Worm (Caenorhabditis elegans): ENCODE measurements around the gene pqn-41.

The pqn-41 gene

DNA sequence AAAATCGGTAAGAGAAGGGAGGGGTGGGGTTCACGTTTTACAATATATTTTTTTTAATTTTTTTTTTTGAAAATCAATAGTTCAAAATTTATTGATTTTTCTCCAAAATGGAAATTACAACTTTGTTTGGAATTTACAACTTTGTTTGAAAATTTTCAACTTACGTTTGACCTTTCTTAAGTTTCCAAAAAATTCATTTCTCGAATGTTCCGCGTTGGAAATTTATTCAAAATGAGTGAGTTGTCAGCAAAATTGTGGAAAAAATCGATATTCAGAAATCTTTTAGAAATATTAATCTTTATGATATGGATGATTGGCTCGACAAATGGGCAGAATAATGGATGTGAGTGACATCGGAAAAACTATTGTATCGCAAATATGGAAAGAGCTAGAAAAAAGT, 18.4 kb upstream of the pqn-41 start, which contains the start of gene B0524.3:
TSS of gene B0524.3 (plus strand) at position 301 of the 400 bp plus-strand sequence.
- TF ChIP-seq elt-3 (tag; optimal IDR thresholded peaks at IDR 0.05) (no peak), crh-2 (tag; optimal IDR thresholded peaks at IDR 0.05) (no peak), ceh-16 (tag; optimal IDR thresholded peaks at IDR 0.05) (no peak), lsy-2 (tag; optimal IDR thresholded peaks at IDR 0.05) (no peak), nhr-6 (tag; optimal IDR thresholded peaks at IDR 0.05) (no peak), nhr-129 (tag; optimal IDR thresholded peaks at IDR 0.05) (no peak), aly-2 (tag; optimal IDR thresholded peaks at IDR 0.05) (no peak)

DNA sequence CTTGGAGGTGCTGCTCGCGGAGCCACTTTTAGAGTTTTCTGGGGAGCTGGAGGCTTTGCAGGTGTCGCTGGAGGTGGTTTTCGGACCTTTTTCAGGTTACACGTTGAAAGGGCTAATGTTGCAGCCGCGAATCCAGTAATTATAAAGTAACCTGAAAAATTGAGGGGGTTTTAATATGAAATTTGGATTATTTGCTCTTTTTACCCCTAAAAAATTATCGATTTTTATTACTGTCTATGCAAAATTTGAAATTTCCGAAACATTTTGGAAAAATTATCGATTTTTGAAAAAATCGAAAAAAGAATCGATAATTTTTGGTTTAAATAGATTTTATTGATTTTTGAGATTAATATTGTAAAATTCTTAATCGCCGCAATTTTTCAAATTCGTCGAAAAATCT, 12.4 kb upstream of the pqn-41 start:
- no peak for TF ChIP-seq nhr-237 (tag; optimal IDR thresholded peaks at IDR 0.05)
- no peak for TF ChIP-seq lsy-2 (tag; optimal IDR thresholded peaks at IDR 0.05)
- TF ChIP-seq skn-1 (tag; optimal IDR thresholded peaks at IDR 0.05): no peak
- no peak for TF ChIP-seq unc-62 (GFP tag; optimal IDR thresholded peaks at IDR 0.05)
- TF ChIP-seq nhr-12 (tag; optimal IDR thresholded peaks at IDR 0.05): no peak
- TF ChIP-seq elt-1 (tag; optimal IDR thresholded peaks at IDR 0.05): no peak
- no peak for TF ChIP-seq ztf-11 (tag; optimal IDR thresholded peaks at IDR 0.05)

DNA sequence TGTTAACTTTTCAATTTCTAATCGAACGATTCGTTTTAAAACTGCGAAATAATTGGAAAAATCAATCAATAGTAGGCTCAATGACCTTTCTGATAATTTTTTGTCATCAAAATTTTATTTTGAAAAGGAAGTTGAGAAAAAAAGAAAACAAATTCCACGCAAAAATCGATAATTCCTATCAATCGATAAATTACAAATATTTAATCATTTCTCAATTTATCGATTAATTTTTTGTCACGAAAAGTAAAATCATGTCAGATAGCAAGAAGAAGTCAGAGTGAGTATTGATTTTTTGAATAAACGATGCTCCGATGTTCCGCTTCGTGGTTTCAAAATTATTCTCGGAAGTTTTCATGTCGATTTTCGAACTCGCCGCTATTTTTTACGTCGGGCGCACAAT, 11.9 kb upstream of the pqn-41 start, which contains the start of the genes B0524.5 and B0524.2:
TSS of gene B0524.5 (minus strand) at position 40 of the 400 bp plus-strand sequence.
TSS of gene B0524.2 (plus strand) at position 207 of the 400 bp plus-strand sequence.
- TF ChIP-seq dmd-4 (tag; optimal IDR thresholded peaks at IDR 0.05) (no peak), lin-13 (GFP tag; optimal IDR thresholded peaks at IDR 0.05) (no peak), unc-55 (GFP tag; optimal IDR thresholded peaks at IDR 0.05) (no peak), elt-3 (tag; optimal IDR thresholded peaks at IDR 0.05) (no peak), ztf-11 (tag; optimal IDR thresholded peaks at IDR 0.05) (no peak), aly-2 (tag; optimal IDR thresholded peaks at IDR 0.05) (no peak), unc-39 (tag; optimal IDR thresholded peaks at IDR 0.05) (no peak), ceh-16 (tag; optimal IDR thresholded peaks at IDR 0.05) (no peak), blmp-1 (tag; optimal IDR thresholded peaks at IDR 0.05; ENCODE audit: insufficient read depth) (no peak), ama-1 (optimal IDR thresholded peaks at IDR 0.05) (no peak)

DNA sequence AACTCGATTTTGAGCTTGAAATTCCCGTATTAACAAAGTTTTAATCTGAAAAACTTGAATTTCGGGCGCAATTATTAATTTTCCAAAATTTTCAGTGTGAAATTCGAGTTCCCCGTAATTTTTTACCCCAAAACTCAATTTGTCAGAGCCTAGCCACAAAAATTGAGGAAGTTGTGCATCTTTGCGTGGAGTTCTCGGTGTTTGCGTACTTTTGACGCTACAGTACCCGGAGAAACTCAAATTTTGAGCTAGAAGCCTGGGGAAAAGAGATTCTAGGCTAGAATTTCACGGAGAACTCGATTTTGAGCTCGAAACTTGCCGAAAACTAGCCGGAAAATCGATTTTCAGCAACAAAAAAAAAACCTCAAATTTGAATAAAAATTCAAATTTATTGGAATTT, 5.4 kb upstream of the pqn-41 start:
- TF ChIP-seq lsy-2 (tag; optimal IDR thresholded peaks at IDR 0.05) (peak in 1 of 2 experiments; percentile 50), lin-13 (GFP tag; optimal IDR thresholded peaks at IDR 0.05) (peak; percentile 63)

- TF ChIP-seq nhr-129 (tag; optimal IDR thresholded peaks at IDR 0.05): no peak
- TF ChIP-seq blmp-1 (tag; optimal IDR thresholded peaks at IDR 0.05; ENCODE audit: insufficient read depth): no peak
- no peak for TF ChIP-seq ZK546.5 (tag; optimal IDR thresholded peaks at IDR 0.05)
- TF ChIP-seq C34F6.9 (tag; optimal IDR thresholded peaks at IDR 0.05): no peak
- no peak for TF ChIP-seq unc-39 (tag; optimal IDR thresholded peaks at IDR 0.05)
- TF ChIP-seq sma-9 (GFP tag; optimal IDR thresholded peaks at IDR 0.05): no peak
- TF ChIP-seq sma-9 (tag; optimal IDR thresholded peaks at IDR 0.05): no peak
- TF ChIP-seq dmd-4 (tag; optimal IDR thresholded peaks at IDR 0.05): no peak
- no peak for TF ChIP-seq lin-39 (tag; optimal IDR thresholded peaks at IDR 0.05)
- no peak for TF ChIP-seq mbf-1 (tag; optimal IDR thresholded peaks at IDR 0.05)
- no peak for TF ChIP-seq gmeb-1 (tag; optimal IDR thresholded peaks at IDR 0.05)
- no peak for TF ChIP-seq nhr-237 (tag; optimal IDR thresholded peaks at IDR 0.05)
- TF ChIP-seq sem-4 (tag; optimal IDR thresholded peaks at IDR 0.05): no peak
- TF ChIP-seq nhr-11 (tag; optimal IDR thresholded peaks at IDR 0.05): no peak
- TF ChIP-seq ceh-16 (tag; optimal IDR thresholded peaks at IDR 0.05): no peak
- TF ChIP-seq nhr-25 (tag; optimal IDR thresholded peaks at IDR 0.05): no peak
- TF ChIP-seq R02D3.7 (tag; optimal IDR thresholded peaks at IDR 0.05): no peak
- no peak for TF ChIP-seq ceh-82 (tag; optimal IDR thresholded peaks at IDR 0.05)
- no peak for TF ChIP-seq aly-2 (tag; optimal IDR thresholded peaks at IDR 0.05)
- no peak for TF ChIP-seq sma-3 (GFP tag; optimal IDR thresholded peaks at IDR 0.05)
- no peak for TF ChIP-seq unc-62 (GFP tag; optimal IDR thresholded peaks at IDR 0.05)
Measured at ce11 chrIII:1903966-1904365, 1.8 kb upstream of the pqn-41 start.

ce11 chrIII:1918311-1918932, 12.7 kb downstream of the pqn-41 start:
- TF ChIP-seq ceh-82 (tag; optimal IDR thresholded peaks at IDR 0.05): no peak
- no peak for TF ChIP-seq gmeb-1 (tag; optimal IDR thresholded peaks at IDR 0.05)
- TF ChIP-seq blmp-1 (tag; optimal IDR thresholded peaks at IDR 0.05; ENCODE audit: insufficient read depth): no peak
- no peak for TF ChIP-seq sma-9 (GFP tag; optimal IDR thresholded peaks at IDR 0.05)
- TF ChIP-seq sma-9 (tag; optimal IDR thresholded peaks at IDR 0.05): no peak
- TF ChIP-seq lsy-2 (tag; optimal IDR thresholded peaks at IDR 0.05): no peak
- TF ChIP-seq ztf-1 (GFP tag; conservative IDR thresholded peaks at IDR 0.05): no peak
- TF ChIP-seq zag-1 (tag; optimal IDR thresholded peaks at IDR 0.05): no peak
- TF ChIP-seq R02D3.7 (tag; optimal IDR thresholded peaks at IDR 0.05): no peak
- no peak for TF ChIP-seq C34F6.9 (tag; optimal IDR thresholded peaks at IDR 0.05)
- TF ChIP-seq nhr-12 (tag; optimal IDR thresholded peaks at IDR 0.05): no peak
- TF ChIP-seq nhr-237 (tag; optimal IDR thresholded peaks at IDR 0.05): no peak
- no peak for TF ChIP-seq mdl-1 (tag; optimal IDR thresholded peaks at IDR 0.05)
- no peak for TF ChIP-seq nhr-10 (tag; optimal IDR thresholded peaks at IDR 0.05)
- no peak for TF ChIP-seq snpc-4 (tag; optimal IDR thresholded peaks at IDR 0.05)
- TF ChIP-seq skn-1 (tag; optimal IDR thresholded peaks at IDR 0.05): no peak
- no peak for TF ChIP-seq ztf-4 (tag; optimal IDR thresholded peaks at IDR 0.05)
- no peak for TF ChIP-seq peb-1 (tag; optimal IDR thresholded peaks at IDR 0.05)
- TF ChIP-seq elt-1 (tag; optimal IDR thresholded peaks at IDR 0.05): no peak

All from whole organism, L2 larva.